Fruit fly (Drosophila melanogaster): ENCODE results near the gene Nup107.

The Nup107 gene

DNA sequence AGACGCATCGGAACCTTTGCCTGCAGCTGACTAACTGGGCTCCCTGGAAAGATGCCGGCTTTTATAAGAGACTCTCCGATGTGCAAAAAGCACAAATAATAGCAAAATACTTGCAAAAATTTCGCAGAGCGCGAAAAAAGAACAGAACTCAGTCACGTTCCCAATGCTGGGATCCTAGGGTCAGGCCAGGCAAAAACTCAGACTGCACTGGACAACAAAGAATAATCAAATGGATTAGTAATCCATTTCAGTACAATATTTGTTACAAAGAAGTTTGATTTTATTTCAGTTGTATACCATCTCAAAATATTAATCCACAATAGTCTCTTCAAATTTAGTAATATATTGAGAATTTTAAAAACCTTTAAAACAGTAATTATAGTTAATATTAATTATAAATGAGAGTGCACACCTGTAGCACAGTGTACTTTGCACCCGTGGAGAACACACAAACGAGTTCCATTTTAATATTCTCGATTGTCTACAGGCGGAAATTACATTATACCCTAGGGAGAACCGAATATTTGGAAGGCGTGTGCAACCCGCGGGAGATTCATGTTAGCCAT, 41.7 kb downstream of the Nup107 start, which contains the start of gene CG17108:
TSS of gene CG17108 (minus strand) at position 51 of the 566 bp plus-strand sequence.
- TF ChIP-seq CG6808 (GFP tag; optimal IDR thresholded peaks at IDR 0.05) (peak; percentile 42), ss (GFP tag; optimal IDR thresholded peaks at IDR 0.05) (peak in 1 of 2 experiments; percentile 22), svp (GFP tag) (peak; percentile 80), dsx (GFP tag; optimal IDR thresholded peaks at IDR 0.05; ENCODE audit: poor library complexity, severe bottlenecking) (peak; percentile 8), Ets96B (tag; optimal IDR thresholded peaks at IDR 0.05) (peak; percentile 53), CG3919 (GFP tag; optimal IDR thresholded peaks at IDR 0.05) (no peak), Eip93F (GFP tag; optimal IDR thresholded peaks at IDR 0.05) (no peak), fkh (GFP tag; optimal IDR thresholded peaks at IDR 0.05) (no peak), CG9139 (GFP tag; optimal IDR thresholded peaks at IDR 0.05) (peak; percentile 21), Eip78C (GFP tag) (peak; percentile 30)

DNA sequence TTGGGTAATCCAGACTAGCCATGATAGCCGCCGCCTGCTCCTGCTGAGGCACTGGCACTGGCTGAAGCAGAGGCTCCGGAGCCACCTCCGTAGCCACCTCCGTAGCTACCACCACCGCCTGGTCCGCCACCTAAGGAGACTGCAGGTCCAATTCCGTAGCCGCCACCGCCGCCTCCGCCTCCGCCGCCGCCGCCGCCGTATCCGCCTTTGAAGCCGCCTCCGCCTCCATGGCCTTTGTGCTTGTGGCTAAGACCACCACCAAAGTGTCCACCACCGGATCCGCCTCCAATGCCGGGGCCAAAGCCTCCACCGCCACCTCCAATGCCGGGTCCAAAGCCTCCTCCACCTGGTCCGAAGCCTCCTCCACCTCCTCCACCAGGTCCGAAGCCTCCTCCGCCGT, 42.9 kb downstream of the Nup107 start:
- TF ChIP-seq Hr39 (GFP tag; optimal IDR thresholded peaks at IDR 0.05): no peak
- TF ChIP-seq fd85E (GFP tag; optimal IDR thresholded peaks at IDR 0.05): no peak

DNA sequence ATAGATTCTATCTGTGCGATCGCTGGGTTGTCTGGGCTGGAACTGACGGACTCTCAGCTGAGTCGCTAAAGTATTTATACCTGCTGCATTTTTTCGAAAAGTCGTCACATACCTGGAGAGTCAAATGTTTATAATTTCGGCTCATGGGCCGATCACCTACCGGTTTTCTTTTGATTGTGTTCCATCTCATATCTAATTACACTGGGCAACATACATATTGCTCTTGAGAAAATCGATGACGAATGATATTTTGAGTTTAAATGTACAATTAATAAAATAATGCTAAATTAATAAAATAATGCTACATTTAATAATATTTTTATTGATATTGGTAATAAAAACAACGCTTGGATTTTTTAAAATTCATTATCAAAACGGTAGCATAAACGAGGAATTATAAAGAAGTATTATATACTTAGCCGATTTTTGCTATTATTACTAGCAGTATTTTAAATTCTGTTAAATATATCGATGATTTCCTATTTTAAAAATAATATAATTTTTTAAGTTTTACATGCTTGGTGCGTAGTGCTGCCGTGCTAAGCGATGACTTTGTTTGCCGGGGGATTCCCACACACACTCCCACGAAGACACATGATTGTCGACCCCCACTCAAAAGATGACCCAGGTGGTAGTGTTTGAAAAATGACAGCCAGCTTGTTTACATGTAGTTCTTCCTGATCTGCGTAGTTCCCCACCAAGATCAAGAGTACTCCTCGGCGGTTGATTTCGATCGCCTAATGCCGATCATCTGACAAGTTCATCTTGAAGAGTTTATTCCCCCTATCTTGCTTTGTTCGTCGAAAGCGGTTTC, 46.4 kb downstream of the Nup107 start, which contains the start of gene CG7294:
TSS of gene CG7294 (minus strand) at position 51 of the 814 bp plus-strand sequence.
- TF ChIP-seq pdm3 (GFP tag; optimal IDR thresholded peaks at IDR 0.05) (no peak), CG6854 (GFP tag; optimal IDR thresholded peaks at IDR 0.05) (no peak), CG11762 (GFP tag; optimal IDR thresholded peaks at IDR 0.05; ENCODE audit: insufficient read depth) (no peak), Sox14 (GFP tag; optimal IDR thresholded peaks at IDR 0.05) (no peak), Eip75B (GFP tag; optimal IDR thresholded peaks at IDR 0.05) (no peak), CG7368 (GFP tag; optimal IDR thresholded peaks at IDR 0.05) (no peak), CG15336 (GFP tag; IDR thresholded peaks at IDR 0.05) (no peak), CG6792 (GFP tag; optimal IDR thresholded peaks at IDR 0.05) (no peak), CG3919 (GFP tag; optimal IDR thresholded peaks at IDR 0.05) (no peak), CG6276 (GFP tag; optimal IDR thresholded peaks at IDR 0.05) (no peak), fkh (GFP tag; optimal IDR thresholded peaks at IDR 0.05) (no peak), Ets21C (GFP tag; optimal IDR thresholded peaks at IDR 0.05) (no peak), Ets96B (tag; optimal IDR thresholded peaks at IDR 0.05) (no peak)

DNA sequence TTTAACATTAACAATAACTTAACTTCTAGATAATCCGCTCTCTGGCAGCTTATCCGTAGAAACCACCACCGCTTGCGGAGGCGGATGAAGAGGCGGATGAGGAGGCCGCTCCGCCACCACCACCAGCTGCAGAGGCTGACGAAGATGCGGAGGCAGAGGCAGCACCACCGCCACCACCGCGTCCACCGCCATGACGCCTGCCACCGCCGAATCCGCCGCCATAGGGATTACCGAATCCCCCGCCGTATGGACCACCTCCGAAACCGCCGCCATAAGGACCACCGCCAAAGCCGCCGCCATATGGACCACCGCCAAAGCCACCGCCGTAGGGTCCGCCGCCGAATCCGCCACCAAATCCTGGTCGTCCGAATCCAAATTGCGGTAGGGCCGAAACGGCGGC, 47.1 kb downstream of the Nup107 start:
- TF ChIP-seq dac (GFP tag; optimal IDR thresholded peaks at IDR 0.05) (no peak), CG6808 (GFP tag; optimal IDR thresholded peaks at IDR 0.05) (no peak), CG8632 (GFP tag; optimal IDR thresholded peaks at IDR 0.05) (no peak), Hr38 (GFP tag; optimal IDR thresholded peaks at IDR 0.05) (no peak), lz (GFP tag; optimal IDR thresholded peaks at IDR 0.05) (no peak), CG10631 (GFP tag; optimal IDR thresholded peaks at IDR 0.05) (no peak), CG31627 (GFP tag; optimal IDR thresholded peaks at IDR 0.05) (no peak), OdsH (GFP tag; optimal IDR thresholded peaks at IDR 0.05) (no peak), fd85E (GFP tag; optimal IDR thresholded peaks at IDR 0.05) (no peak), CG34406 (GFP tag; optimal IDR thresholded peaks at IDR 0.05) (no peak), CG11294 (GFP tag; IDR thresholded peaks at IDR 0.05) (no peak), pdm3 (GFP tag; optimal IDR thresholded peaks at IDR 0.05) (no peak)

DNA sequence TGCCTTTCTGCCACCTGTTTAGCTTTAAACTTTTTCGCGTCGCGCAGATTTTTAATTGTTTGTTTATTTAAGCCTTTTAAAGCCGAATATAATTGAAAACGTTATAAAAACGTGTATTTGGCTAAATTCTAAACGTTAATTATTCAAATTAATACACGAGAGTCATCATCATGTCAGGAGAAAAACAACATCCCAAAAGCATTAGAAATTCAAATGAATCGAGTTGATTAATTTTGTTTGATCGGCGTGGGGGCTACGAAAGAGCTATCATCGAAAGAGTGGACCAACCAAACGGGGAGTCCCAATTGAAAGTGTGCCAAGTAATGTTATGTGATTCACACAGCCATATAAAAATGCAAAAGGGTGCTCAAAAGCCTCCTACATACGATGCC, 48.1 kb downstream of the Nup107 start:
- TF ChIP-seq net (GFP tag; optimal IDR thresholded peaks at IDR 0.05) (no peak), CG10669 (GFP tag; optimal IDR thresholded peaks at IDR 0.05) (no peak), CG7368 (GFP tag; optimal IDR thresholded peaks at IDR 0.05) (no peak), Ets96B (tag; optimal IDR thresholded peaks at IDR 0.05) (no peak), cyc (GFP tag; optimal IDR thresholded peaks at IDR 0.05) (no peak), Met (GFP tag; optimal IDR thresholded peaks at IDR 0.05) (no peak), CG1621 (tag; optimal IDR thresholded peaks at IDR 0.05) (no peak), Sox14 (GFP tag; optimal IDR thresholded peaks at IDR 0.05) (no peak), CG3919 (GFP tag; optimal IDR thresholded peaks at IDR 0.05) (no peak), Sox102F (GFP tag; optimal IDR thresholded peaks at IDR 0.05) (no peak), Blimp-1 (GFP tag; optimal IDR thresholded peaks at IDR 0.05) (no peak), Hr4 (GFP tag; optimal IDR thresholded peaks at IDR 0.05) (no peak), esn (GFP tag; optimal IDR thresholded peaks at IDR 0.05) (no peak), CG34406 (GFP tag; optimal IDR thresholded peaks at IDR 0.05) (no peak), fd59A (GFP tag; optimal IDR thresholded peaks at IDR 0.05) (no peak), CG11762 (GFP tag; optimal IDR thresholded peaks at IDR 0.05; ENCODE audit: insufficient read depth) (no peak), fkh (GFP tag; optimal IDR thresholded peaks at IDR 0.05) (no peak)
